Fruit fly (Drosophila melanogaster) whole organism, embryonic: ENCODE measurements around the gene Spn38F.

Experiments
- Atf-2 ChIP-seq: fragments of 200-800 bp; sonication (Bioruptor generic); optimal IDR thresholded peaks from 2 replicates; lab custom pipeline; 2016; ENCODE audit warnings: missing biosample characterization, missing genetic modification characterization
- B-H1 ChIP-seq: fragments of 200-800 bp; sonication (Bioruptor generic); IDR thresholded peaks from 3 replicates; pipeline ENCODE4 v1.3.6; 2022; ENCODE audit warnings: missing biosample characterization, missing genetic modification characterization
- BEAF-32 ChIP-seq: fragments of 200-800 bp; sonication (Bioruptor generic); optimal IDR thresholded peaks from 3 replicates; lab custom pipeline; 2017; ENCODE audit warnings: missing biosample characterization, missing genetic modification characterization, mild to moderate bottlenecking, moderate library complexity, missing genetic modification reagents
- CG10959 ChIP-seq: fragments of 200-800 bp; sonication (Bioruptor generic); IDR thresholded peaks from 2 replicates; pipeline ENCODE4 v1.3.6; 2022; ENCODE audit warnings: missing biosample characterization, missing genetic modification characterization
- CG11723 ChIP-seq: fragments of 200-800 bp; sonication (Bioruptor generic); optimal IDR thresholded peaks from 2 replicates; lab custom pipeline; 2017; ENCODE audit warnings: missing biosample characterization, mild to moderate bottlenecking, missing genetic modification characterization
- CG13123 ChIP-seq: fragments of 200-800 bp; sonication (Bioruptor generic); optimal IDR thresholded peaks from 2 replicates; lab custom pipeline; 2016; ENCODE audit warnings: missing biosample characterization, missing genetic modification characterization
- CG14441 ChIP-seq: fragments of 200-800 bp; sonication (Bioruptor generic); IDR thresholded peaks from 2 replicates; pipeline ENCODE4 v1.3.6; 2022; ENCODE audit warnings: missing biosample characterization, missing genetic modification characterization
- CG14710 ChIP-seq: fragments of 200-800 bp; sonication (Bioruptor generic); optimal IDR thresholded peaks from 3 replicates; lab custom pipeline; 2019; ENCODE audit warnings: missing biosample characterization, mild to moderate bottlenecking, missing genetic modification characterization, moderate library complexity
- CG17829 ChIP-seq: fragments of 200-800 bp; optimal IDR thresholded peaks from 2 replicates; lab custom pipeline; 2019; ENCODE audit warnings: missing biosample characterization, mild to moderate bottlenecking, missing genetic modification characterization, moderate library complexity
- CG30020 ChIP-seq: fragments of 200-800 bp; optimal IDR thresholded peaks from 2 replicates; lab custom pipeline; 2019; ENCODE audit warnings: missing biosample characterization, mild to moderate bottlenecking, missing genetic modification characterization, moderate library complexity
- CG30431 ChIP-seq: fragments of 200-800 bp; sonication (Bioruptor generic); optimal IDR thresholded peaks from 2 replicates; lab custom pipeline; 2017; ENCODE audit warnings: missing biosample characterization, missing genetic modification characterization
- CG3065 ChIP-seq: fragments of 200-800 bp; sonication (Bioruptor generic); optimal IDR thresholded peaks from 2 replicates; lab custom pipeline; 2016; ENCODE audit warnings: missing biosample characterization, missing genetic modification characterization
- CG31441 ChIP-seq: fragments of 200-800 bp; sonication (Bioruptor generic); IDR thresholded peaks from 2 replicates; pipeline ENCODE4 v1.3.6; 2022; ENCODE audit warnings: missing biosample characterization, missing genetic modification characterization
- CG4617 ChIP-seq: fragments of 200-800 bp; sonication (Bioruptor generic); optimal IDR thresholded peaks from 3 replicates; lab custom pipeline; 2016; ENCODE audit warnings: missing biosample characterization, missing genetic modification characterization, borderline replicate concordance
- CG4730 ChIP-seq: fragments of 200-800 bp; sonication (Bioruptor generic); IDR thresholded peaks from 2 replicates; pipeline ENCODE4 v1.3.6; 2022; ENCODE audit warnings: missing biosample characterization, missing genetic modification characterization
- CG6689 ChIP-seq: fragments of 200-800 bp; sonication (Bioruptor generic); IDR thresholded peaks from 2 replicates; pipeline ENCODE4 v1.3.6; 2022; ENCODE audit warnings: missing biosample characterization, missing genetic modification characterization
- CG6813 ChIP-seq: fragments of 200-800 bp; sonication (Bioruptor generic); optimal IDR thresholded peaks from 2 replicates; lab custom pipeline; 2017; ENCODE audit warnings: missing biosample characterization, missing genetic modification characterization, mild to moderate bottlenecking, moderate library complexity, missing genetic modification reagents
- CG9727 ChIP-seq: fragments of 200-800 bp; sonication (Bioruptor generic); optimal IDR thresholded peaks from 3 replicates; lab custom pipeline; 2017; ENCODE audit warnings: missing biosample characterization, mild to moderate bottlenecking, missing genetic modification characterization
- CG9817 ChIP-seq: fragments of 200-800 bp; sonication (Bioruptor generic); optimal IDR thresholded peaks from 2 replicates; lab custom pipeline; 2018; ENCODE audit warnings: missing biosample characterization, mild to moderate bottlenecking, missing genetic modification characterization, moderate library complexity
- CG9932 ChIP-seq: fragments of 200-800 bp; sonication (Bioruptor generic); IDR thresholded peaks from 2 replicates; pipeline ENCODE4 v1.3.6; 2022; ENCODE audit warnings: missing biosample characterization, missing genetic modification characterization
- D19B ChIP-seq: fragments of 200-800 bp; sonication (Bioruptor generic); optimal IDR thresholded peaks from 2 replicates; lab custom pipeline; 2017; ENCODE audit warnings: missing biosample characterization, mild to moderate bottlenecking, missing genetic modification characterization
- Dad ChIP-seq: fragments of 200-800 bp; sonication (Bioruptor generic); optimal IDR thresholded peaks from 3 replicates; lab custom pipeline; 2016; ENCODE audit warnings: missing biosample characterization, missing genetic modification characterization
- HLH3B ChIP-seq: fragments of 200-800 bp; sonication (Bioruptor generic); IDR thresholded peaks from 2 replicates; pipeline ENCODE4 v1.3.6; 2022; ENCODE audit warnings: missing biosample characterization, missing genetic modification characterization
- Myb ChIP-seq: fragments of 200-800 bp; sonication (Bioruptor generic); optimal IDR thresholded peaks from 2 replicates; lab custom pipeline; 2016; ENCODE audit warnings: missing biosample characterization, missing genetic modification characterization
- TFAM ChIP-seq: fragments of 200-800 bp; sonication (Bioruptor generic); optimal IDR thresholded peaks from 2 replicates; lab custom pipeline; 2017; ENCODE audit warnings: missing biosample characterization, missing genetic modification characterization, inconsistent platforms
- Trl ChIP-seq, 3 experiments: fragments of >200 bp in 2 of 3; fragments of 200-800 bp in 1 of 3; sonication (Bioruptor generic) in 1 of 3; optimal IDR thresholded peaks; 2 replicates in 1 of 3; 3 replicates in 2 of 3; lab custom pipeline; 2016 to 2017; ENCODE audit warnings: missing biosample characterization in 1 of 3, missing genetic modification characterization in 1 of 3
- az2 ChIP-seq: fragments of 200-800 bp; sonication (Bioruptor generic); optimal IDR thresholded peaks from 3 replicates; lab custom pipeline; 2016; ENCODE audit warnings: missing biosample characterization, missing genetic modification characterization
- chn ChIP-seq: fragments of 200-800 bp; sonication (Bioruptor generic); optimal IDR thresholded peaks from 2 replicates; lab custom pipeline; 2016; ENCODE audit warnings: missing biosample characterization, missing genetic modification characterization
- gro ChIP-seq: fragments of 200-800 bp; sonication (Bioruptor generic); optimal IDR thresholded peaks from 2 replicates; lab custom pipeline; 2016; ENCODE audit warnings: missing biosample characterization, missing genetic modification characterization
- gsb ChIP-seq: fragments of 200-800 bp; sonication (Bioruptor generic); IDR thresholded peaks from 2 replicates; pipeline ENCODE4 v1.3.6; 2022; ENCODE audit warnings: missing biosample characterization, missing genetic modification characterization
- hbn ChIP-seq: fragments of 200-800 bp; sonication (Bioruptor generic); IDR thresholded peaks from 2 replicates; pipeline ENCODE4 v1.3.6; 2022; ENCODE audit warnings: missing biosample characterization, missing genetic modification characterization; ENCODE audit not compliant: partially characterized antibody
- ken ChIP-seq: fragments of 200-800 bp; sonication (Bioruptor generic); IDR thresholded peaks from 3 replicates; pipeline ENCODE4 v1.3.6; 2022; ENCODE audit warnings: missing biosample characterization, missing genetic modification characterization
- lab ChIP-seq: fragments of 200-800 bp; sonication (Bioruptor generic); optimal IDR thresholded peaks from 3 replicates; lab custom pipeline; 2017; ENCODE audit warnings: missing biosample characterization, missing genetic modification characterization, mild to moderate bottlenecking, moderate library complexity, missing genetic modification reagents
- mld ChIP-seq: fragments of 200-800 bp; sonication (Bioruptor generic); IDR thresholded peaks from 3 replicates; pipeline ENCODE4 v1.3.6; 2022; ENCODE audit warnings: missing biosample characterization, missing genetic modification characterization; ENCODE audit not compliant: partially characterized antibody
- nerfin-2 ChIP-seq: fragments of 200-800 bp; sonication (Bioruptor generic); IDR thresholded peaks from 2 replicates; pipeline ENCODE4 v1.3.6; 2022; ENCODE audit warnings: missing biosample characterization, missing genetic modification characterization; ENCODE audit not compliant: partially characterized antibody
- org-1 ChIP-seq: fragments of 200-800 bp; sonication (Bioruptor generic); optimal IDR thresholded peaks from 2 replicates; lab custom pipeline; 2017; ENCODE audit warnings: missing biosample characterization, missing genetic modification characterization
- p53 ChIP-seq: fragments of 200-800 bp; sonication (Bioruptor generic); optimal IDR thresholded peaks from 2 replicates; lab custom pipeline; 2016; ENCODE audit warnings: missing biosample characterization, missing genetic modification characterization
- pan ChIP-seq, 4 experiments: fragments of >200 bp in 3 of 4; fragments of 200-800 bp in 1 of 4; sonication (Bioruptor generic) in 1 of 4; optimal IDR thresholded peaks in 3 of 4; IDR thresholded peaks in 1 of 4; 2 replicates each; pipeline versions ENCODE4 v1.3.6 to Lab custom; 2017 to 2022; ENCODE audit warnings: missing biosample characterization in 2 of 4, missing genetic modification characterization in 2 of 4, mixed read lengths in 1 of 4
- shn ChIP-seq: fragments of 200-800 bp; sonication (Bioruptor generic); optimal IDR thresholded peaks from 3 replicates; lab custom pipeline; 2016; ENCODE audit warnings: missing biosample characterization, missing genetic modification characterization
- slp2 ChIP-seq: fragments of 200-800 bp; sonication (Bioruptor generic); optimal IDR thresholded peaks from 2 replicates; lab custom pipeline; 2016; ENCODE audit warnings: missing biosample characterization, missing genetic modification characterization
- zen2 ChIP-seq: fragments of 200-800 bp; sonication (Bioruptor generic); IDR thresholded peaks from 3 replicates; pipeline ENCODE4 v1.3.6; 2022; ENCODE audit warnings: missing biosample characterization, missing genetic modification characterization; ENCODE audit not compliant: partially characterized antibody

Gene Spn38F

dm6 chr2L:20805624-20806339 lies 32.0 kb downstream of the Spn38F start (continued):
- peak; percentile 73 for TF ChIP-seq slp2 (GFP tag; lab: Kevin White, UChicago)
- TF ChIP-seq CG11723, result peak; percentile 91
- TF ChIP-seq CG9817 (tag; lab: Kevin White, UChicago), result peak; percentile 92
- TF ChIP-seq CG17829 (tag; lab: Kevin White, UChicago), result peak; percentile 96
- TF ChIP-seq Dad (GFP tag; lab: Kevin White, UChicago), result peak; percentile 63
- TF ChIP-seq az2, result peak; percentile 95
- peak; percentile 80; the same call in 2 of the 3 replicates for TF ChIP-seq mld (GFP tag; lab: Robert Waterston, UW)
- peak; percentile 95 for TF ChIP-seq CG6813
- peak; percentile 95 for TF ChIP-seq gsb
- peak; percentile 91 for TF ChIP-seq CG10959 (GFP tag; lab: Robert Waterston, UW)
- peak; percentile 71 for TF ChIP-seq TFAM (GFP tag; lab: Kevin White, UChicago)
- TF ChIP-seq gro (GFP tag; lab: Kevin White, UChicago), result peak; percentile 51
- peak; percentile 69 for TF ChIP-seq Atf-2 (GFP tag; lab: Kevin White, UChicago)
- peak; percentile 32 for TF ChIP-seq shn
- TF ChIP-seq ken (GFP tag; lab: Robert Waterston, UW), result peak; percentile 92
- TF ChIP-seq CG3065, result peak; percentile 84
- peak; percentile 92 for TF ChIP-seq CG30431 (GFP tag; lab: Kevin White, UChicago)
- peak; percentile 98 for TF ChIP-seq lab
- TF ChIP-seq zen2, result no peak
- peak; percentile 85 for TF ChIP-seq nerfin-2 (GFP tag; lab: Robert Waterston, UW)
- TF ChIP-seq CG4617 (GFP tag; lab: Kevin White, UChicago), result peak; percentile 85
- peak; percentile 95 for TF ChIP-seq CG14441 (GFP tag; lab: Robert Waterston, UW)
- TF ChIP-seq CG6689 (GFP tag; lab: Robert Waterston, UW), result peak; percentile 96
- TF ChIP-seq CG14710 (tag; lab: Kevin White, UChicago), result peak; percentile 92
- TF ChIP-seq Myb (GFP tag; lab: Kevin White, UChicago), result peak; percentile 39
- peak; percentile 88 for TF ChIP-seq chn
- no peak for TF ChIP-seq Trl (optimal IDR thresholded peaks at IDR 0.05; lab: Kevin White, UChicago)
- TF ChIP-seq Trl (GFP tag; optimal IDR thresholded peaks at IDR 0.05; lab: Kevin White, UChicago), result peak; percentile 54
- TF ChIP-seq CG9932, result peak; percentile 95
- TF ChIP-seq CG4730 (GFP tag; lab: Robert Waterston, UW), result peak; percentile 95
- TF ChIP-seq CG13123 (GFP tag; lab: Kevin White, UChicago), result peak; percentile 91
- peak; percentile 96 for TF ChIP-seq org-1
- TF ChIP-seq hbn (GFP tag; lab: Robert Waterston, UW), result 0 out of 2 replicates have a peak, but pooled peaks have one; percentile 34
- TF ChIP-seq p53 (GFP tag; lab: Kevin White, UChicago), result peak; percentile 18
- peak; percentile 69 for TF ChIP-seq CG30020
- TF ChIP-seq HLH3B (GFP tag; lab: Robert Waterston, UW), result peak; percentile 91
- peak; percentile 91 for TF ChIP-seq B-H1 (GFP tag; lab: Robert Waterston, UW)
- TF ChIP-seq CG31441 (GFP tag; lab: Robert Waterston, UW), result peak; percentile 97
- peak; percentile 100 for TF ChIP-seq D19B (GFP tag; lab: Kevin White, UChicago)
- no peak for TF ChIP-seq pan (optimal IDR thresholded peaks at IDR 0.05; lab: Kevin White, UChicago)
- peak in 1 of 2 experiments; percentile 96 for TF ChIP-seq pan (GFP tag; optimal IDR thresholded peaks at IDR 0.05 in 1 of 2, IDR thresholded peaks at IDR 0.05 in 1 of 2)
- TF ChIP-seq BEAF-32 (GFP tag; lab: Kevin White, UChicago), result peak; percentile 7
- peak; percentile 96 for TF ChIP-seq CG9727 (GFP tag; lab: Kevin White, UChicago)
